Fruit fly (Drosophila melanogaster): ENCODE data around the gene MtnA.

MtnA gene

dm6 chr3R:9747272-9747874 is 36.8 kb downstream of the MtnA start, which contains the start of gene CG12948 (continued):
- TF ChIP-seq CG9215 (GFP tag; IDR thresholded peaks at IDR 0.05) (0 out of 2 replicates have a peak, but pooled peaks have one; percentile 44), row (GFP tag; IDR thresholded peaks at IDR 0.05) (peak; percentile 95), CG8765 (GFP tag; IDR thresholded peaks at IDR 0.05) (no peak), eyg (GFP tag; optimal IDR thresholded peaks at IDR 0.05) (no peak), CG9727 (GFP tag; optimal IDR thresholded peaks at IDR 0.05) (peak; percentile 61), Doc2 (GFP tag; IDR thresholded peaks at IDR 0.05) (no peak), Hand (GFP tag; optimal IDR thresholded peaks at IDR 0.05) (no peak), lov (optimal IDR thresholded peaks at IDR 0.05) (no peak), lov (GFP tag; IDR thresholded peaks at IDR 0.05) (no peak), croc (GFP tag; conservative IDR thresholded peaks at IDR 0.05) (no peak), ham (GFP tag; IDR thresholded peaks at IDR 0.05) (no peak), Drgx (GFP tag; IDR thresholded peaks at IDR 0.05) (0 out of 2 replicates have a peak, but pooled peaks have one; percentile 19), CG18619 (GFP tag; optimal IDR thresholded peaks at IDR 0.05) (no peak), CG11398 (GFP tag; optimal IDR thresholded peaks at IDR 0.05) (no peak), YL-1 (GFP tag; optimal IDR thresholded peaks at IDR 0.05) (peak; percentile 45), CG18262 (tag; optimal IDR thresholded peaks at IDR 0.05) (peak; percentile 52), CG6765 (GFP tag; optimal IDR thresholded peaks at IDR 0.05) (no peak), gce (GFP tag; IDR thresholded peaks at IDR 0.05) (no peak), CG18599 (GFP tag; optimal IDR thresholded peaks at IDR 0.05) (no peak), CG10321 (GFP tag; IDR thresholded peaks at IDR 0.05) (no peak), CG30431 (GFP tag; optimal IDR thresholded peaks at IDR 0.05) (no peak), CG9797 (GFP tag; optimal IDR thresholded peaks at IDR 0.05) (no peak), bbx (GFP tag; IDR thresholded peaks at IDR 0.05; ENCODE audit: partially characterized antibody) (peak; percentile 75), CG3726 (GFP tag; IDR thresholded peaks at IDR 0.05) (no peak), ssp (GFP tag; IDR thresholded peaks at IDR 0.05) (no peak), CG4282 (GFP tag; optimal IDR thresholded peaks at IDR 0.05) (no peak), maf-S (GFP tag; optimal IDR thresholded peaks at IDR 0.05) (peak; percentile 56), Myb (GFP tag; optimal IDR thresholded peaks at IDR 0.05) (peak; percentile 7), MESR4 (GFP tag; optimal IDR thresholded peaks at IDR 0.05) (peak; percentile 82), ems (GFP tag; optimal IDR thresholded peaks at IDR 0.05) (peak; percentile 11), pzg (GFP tag; optimal IDR thresholded peaks at IDR 0.05) (peak; percentile 23), CG13894 (tag; optimal IDR thresholded peaks at IDR 0.05) (no peak), Adf1 (GFP tag; IDR thresholded peaks at IDR 0.05) (peak; percentile 26; the same call in 1 of the 2 replicates), CG9932 (GFP tag; IDR thresholded peaks at IDR 0.05) (peak; percentile 77), CG2678 (tag; optimal IDR thresholded peaks at IDR 0.05) (no peak), CG4730 (GFP tag; IDR thresholded peaks at IDR 0.05) (no peak)

DNA sequence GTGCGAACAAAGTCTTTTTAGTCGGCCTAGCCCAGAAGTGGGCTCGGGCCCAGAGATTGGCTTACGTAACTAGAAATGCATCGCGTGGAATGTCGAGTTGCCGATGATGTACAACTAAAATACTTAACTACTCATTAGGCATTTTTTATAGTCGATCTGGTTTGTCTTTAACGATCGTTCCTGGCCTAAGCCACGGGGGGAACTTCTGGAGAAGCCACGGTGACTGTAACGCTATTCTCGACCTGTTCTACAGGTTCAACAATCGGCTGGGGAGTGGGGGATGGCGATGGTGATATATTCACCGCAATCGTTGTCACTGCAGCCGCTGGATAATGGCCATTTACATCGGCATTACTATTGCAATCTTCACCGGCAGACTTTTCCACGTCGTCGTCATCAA is 37.9 kb downstream of the MtnA start, which contains the start of gene CG34409:
Gene CG34409 (minus strand): TSS at position 101 of the 400 bp plus-strand sequence.
- TF ChIP-seq nom (GFP tag; optimal IDR thresholded peaks at IDR 0.05), result no peak
- peak in 1 of 2 experiments; percentile 40 for TF ChIP-seq Pdp1 (GFP tag; optimal IDR thresholded peaks at IDR 0.05)

DNA sequence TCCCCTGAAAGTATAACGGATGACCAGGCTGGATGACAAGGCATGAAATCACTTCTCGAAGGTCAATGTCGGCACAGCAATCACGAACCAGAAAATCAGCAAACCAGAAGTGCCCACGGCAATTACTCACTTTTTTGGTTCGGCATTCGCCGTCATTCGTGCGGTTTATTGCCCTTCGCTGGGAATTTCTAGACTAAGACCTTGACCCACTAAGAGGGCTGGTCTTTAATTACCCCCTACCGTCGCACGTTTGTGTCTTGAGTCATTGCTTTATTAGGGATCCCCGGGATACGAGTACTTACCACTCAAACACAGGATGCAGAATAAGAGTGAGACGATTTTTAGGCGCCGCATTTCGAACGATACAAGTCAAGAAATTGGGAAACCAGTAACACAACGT is 38.7 kb downstream of the MtnA start:
- TF ChIP-seq sd (tag; optimal IDR thresholded peaks at IDR 0.05) (peak; percentile 1), hkb (optimal IDR thresholded peaks at IDR 0.05) (no peak), hkb (GFP tag; IDR thresholded peaks at IDR 0.05) (no peak), cad (GFP tag; optimal IDR thresholded peaks at IDR 0.05) (peak; percentile 53), chinmo (GFP tag; IDR thresholded peaks at IDR 0.05; ENCODE audit: partially characterized antibody) (0 out of 4 replicates have a peak, but pooled peaks have one; percentile 5)
